Worm (Caenorhabditis elegans) whole organism, L3 larva: ENCODE results near the gene nsph-4.2.
"Not testable (repeated sequence)": the region's sequence is repeated elsewhere in the genome, so short reads cannot be mapped to it uniquely, and the experiment has no call there.

Experiments used
- R02D3.7 ChIP-seq: fragments of 150-350 bp; optimal IDR thresholded peaks from 2 replicates; lab custom pipeline; 2014; ENCODE audit warnings: missing biosample characterization, missing genetic modification characterization
- ZK546.5 ChIP-seq: sonication (generic microtip); optimal IDR thresholded peaks from 2 replicates; lab custom pipeline; 2017; ENCODE audit warnings: missing biosample characterization, missing genetic modification characterization
- ceh-16 ChIP-seq: sonication (generic microtip); optimal IDR thresholded peaks from 2 replicates; lab custom pipeline; 2017; ENCODE audit warnings: missing biosample characterization, missing genetic modification characterization
- ceh-28 ChIP-seq: fragments of 150-350 bp; optimal IDR thresholded peaks from 2 replicates; lab custom pipeline; 2014; ENCODE audit warnings: missing biosample characterization, missing genetic modification reagents, missing genetic modification characterization
- ceh-82 ChIP-seq: fragments of 150-350 bp; optimal IDR thresholded peaks from 2 replicates; lab custom pipeline; 2014; ENCODE audit warnings: missing biosample characterization, missing genetic modification characterization
- egl-5 ChIP-seq: fragments of 150-350 bp; optimal IDR thresholded peaks from 2 replicates; lab custom pipeline; 2017; ENCODE audit warnings: missing biosample characterization, missing genetic modification reagents, missing genetic modification characterization, inconsistent platforms
- elt-1 ChIP-seq: fragments of 150-350 bp; optimal IDR thresholded peaks from 2 replicates; lab custom pipeline; 2014; ENCODE audit warnings: missing biosample characterization, missing genetic modification characterization
- elt-3 ChIP-seq, 3 experiments: fragments of 150-350 bp in 1 of 3; sonication (generic microtip) in 2 of 3; optimal IDR thresholded peaks; 2 replicates in 2 of 3; 4 replicates in 1 of 3; lab custom pipeline; 2014 to 2017; ENCODE audit warnings: missing biosample characterization in 3 of 3, missing genetic modification characterization in 3 of 3
- eor-1 ChIP-seq, 2 experiments: fragments of 150-350 bp; optimal IDR thresholded peaks; 2 replicates each; lab custom pipeline; 2014 to 2018; ENCODE audit warnings: missing biosample characterization in 2 of 2, missing genetic modification characterization in 2 of 2
- fkh-10 ChIP-seq: sonication (generic microtip); optimal IDR thresholded peaks from 2 replicates; lab custom pipeline; 2017; ENCODE audit warnings: missing biosample characterization, missing genetic modification reagents, missing genetic modification characterization
- fos-1 ChIP-seq: fragments of 150-350 bp; optimal IDR thresholded peaks from 2 replicates; lab custom pipeline; 2014; ENCODE audit warnings: missing biosample characterization, missing genetic modification characterization
- hmg-11 ChIP-seq: sonication (generic microtip); optimal IDR thresholded peaks from 2 replicates; lab custom pipeline; 2016; ENCODE audit warnings: missing genetic modification characterization, missing compliant biosample characterization
- jun-1 ChIP-seq: fragments of 150-350 bp; optimal IDR thresholded peaks from 2 replicates; lab custom pipeline; 2014; ENCODE audit warnings: missing biosample characterization, missing genetic modification reagents, missing genetic modification characterization
- lin-15B ChIP-seq: fragments of 150-350 bp; optimal IDR thresholded peaks from 2 replicates; lab custom pipeline; 2014; ENCODE audit warnings: missing biosample characterization, missing genetic modification characterization
- lin-39 ChIP-seq: fragments of 150-350 bp; optimal IDR thresholded peaks from 2 replicates; lab custom pipeline; 2018; ENCODE audit warnings: missing biosample characterization, missing genetic modification reagents, missing genetic modification characterization
- lsy-12 ChIP-seq: sonication (generic microtip); optimal IDR thresholded peaks from 2 replicates; lab custom pipeline; 2016; ENCODE audit warnings: mild to moderate bottlenecking, missing genetic modification characterization, missing compliant biosample characterization
- nhr-23 ChIP-seq: fragments of 150-350 bp; optimal IDR thresholded peaks from 2 replicates; lab custom pipeline; 2014; ENCODE audit warnings: missing biosample characterization, missing genetic modification reagents, missing genetic modification characterization
- nhr-237 ChIP-seq: fragments of 150-350 bp; optimal IDR thresholded peaks from 2 replicates; lab custom pipeline; 2014; ENCODE audit warnings: missing biosample characterization, missing genetic modification characterization
- nhr-25 ChIP-seq: sonication (generic microtip); optimal IDR thresholded peaks from 2 replicates; lab custom pipeline; 2017; ENCODE audit warnings: missing biosample characterization, missing genetic modification characterization
- nhr-28 ChIP-seq: fragments of 150-350 bp; optimal IDR thresholded peaks from 2 replicates; lab custom pipeline; 2014; ENCODE audit warnings: missing biosample characterization, missing genetic modification characterization
- nhr-43 ChIP-seq: sonication (generic microtip); optimal IDR thresholded peaks from 2 replicates; lab custom pipeline; 2016; ENCODE audit warnings: mild to moderate bottlenecking, missing genetic modification characterization, missing compliant biosample characterization; ENCODE audit not compliant: poor library complexity, severe bottlenecking
- nhr-76 ChIP-seq: fragments of 150-350 bp; sonication (generic microtip); optimal IDR thresholded peaks from 5 replicates; lab custom pipeline; 2014; ENCODE audit warnings: missing biosample characterization, missing genetic modification characterization
- pha-4 ChIP-seq: fragments of 150-350 bp; optimal IDR thresholded peaks from 2 replicates; lab custom pipeline; 2014; ENCODE audit warnings: missing biosample characterization, missing genetic modification reagents, missing genetic modification characterization
- skn-1 ChIP-seq: fragments of 150-350 bp; optimal IDR thresholded peaks from 2 replicates; lab custom pipeline; 2014; ENCODE audit warnings: missing biosample characterization, missing genetic modification characterization
- zag-1 ChIP-seq: fragments of 150-350 bp; optimal IDR thresholded peaks from 2 replicates; lab custom pipeline; 2014; ENCODE audit warnings: missing biosample characterization, missing genetic modification characterization
- ztf-11 ChIP-seq: fragments of 150-350 bp; optimal IDR thresholded peaks from 2 replicates; lab custom pipeline; 2014; ENCODE audit warnings: missing biosample characterization, missing genetic modification characterization
- ztf-4 ChIP-seq: fragments of 150-350 bp; optimal IDR thresholded peaks from 2 replicates; lab custom pipeline; 2014; ENCODE audit warnings: missing biosample characterization, missing genetic modification characterization

nsph-4.2 gene

ce11 chrIV:5225277-5225822 is 6.8 kb downstream of the nsph-4.2 start, which contains the start of gene cylc-1:
Gene cylc-1, minus strand, starts transcription at chrIV:5225772.
- not testable (repeated sequence) for TF ChIP-seq nhr-25 (tag; lab: Kevin White, UChicago); ztf-4; nhr-76 (tag; lab: Kevin White, UChicago)

ce11 chrIV:5226552-5226951 is 8.0 kb downstream of the nsph-4.2 start, which contains the start of gene nsph-4.1:
Gene nsph-4.1, plus strand, starts transcription at chrIV:5226852.
- TF ChIP-seq nhr-28 (tag; lab: Kevin White, UChicago); eor-1 (tag; optimal IDR thresholded peaks at IDR 0.05; lab: Kevin White, UChicago); pha-4 (tag; lab: Kevin White, UChicago): not testable (repeated sequence)

- no peak for TF ChIP-seq elt-1 (tag; lab: Kevin White, UChicago)
- TF ChIP-seq ZK546.5 (tag; lab: Kevin White, UChicago), result no peak
- TF ChIP-seq zag-1 (tag; lab: Kevin White, UChicago), result no peak
- TF ChIP-seq R02D3.7, result no peak
- no peak for TF ChIP-seq elt-3 (tag; optimal IDR thresholded peaks at IDR 0.05; lab: Kevin White, UChicago)
- no peak for TF ChIP-seq nhr-23 (tag; lab: Kevin White, UChicago)
- no peak for TF ChIP-seq skn-1 (tag; lab: Kevin White, UChicago)
- no peak for TF ChIP-seq lsy-12 (tag; lab: Kevin White, UChicago)
- TF ChIP-seq ceh-82 (tag; lab: Kevin White, UChicago), result no peak
- no peak for TF ChIP-seq jun-1 (tag; lab: Kevin White, UChicago)
- TF ChIP-seq ztf-11, result no peak
- TF ChIP-seq lin-15B (tag; lab: Kevin White, UChicago), result no peak
These were observed 10.0 kb downstream of the nsph-4.2 start, which contains the start of gene thn-6 for ce11 chrIV:5228619-5229018. Gene thn-6, plus strand, starts transcription at chrIV:5228919.

DNA sequence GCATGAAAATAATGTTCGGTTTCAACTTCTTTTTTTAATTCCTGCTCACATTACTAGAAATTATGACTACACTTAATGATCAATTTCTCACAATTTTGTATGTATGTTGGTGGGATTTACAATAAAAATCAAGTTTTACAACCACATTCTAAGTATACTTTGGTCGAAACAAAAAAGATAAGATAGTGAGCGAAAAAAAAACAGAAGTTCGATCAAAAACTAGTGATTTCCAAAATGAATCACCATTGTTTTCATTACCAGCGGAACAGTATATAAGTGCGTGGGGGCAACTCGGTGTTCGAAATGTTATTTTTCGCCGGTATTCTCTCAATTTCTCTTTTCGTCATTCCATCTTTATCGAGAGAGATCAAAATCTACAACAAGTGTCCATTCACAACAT is 11.9 kb downstream of the nsph-4.2 start, which contains the start of gene thn-5:
Gene thn-5, plus strand, starts transcription at position 301 of the 400 bp plus-strand sequence.
- no peak for TF ChIP-seq ceh-28
- TF ChIP-seq hmg-11, result no peak

ce11 chrIV:5254678-5255077 is 36.1 kb downstream of the nsph-4.2 start, which contains the start of gene F36H12.10:
Gene F36H12.10, minus strand, starts transcription at chrIV:5254778.
- not testable (repeated sequence) for TF ChIP-seq ceh-16 (tag; lab: Kevin White, UChicago); jun-1 (tag; lab: Kevin White, UChicago); ztf-11
- TF ChIP-seq, all 47 proteins: peak for 0; not testable (repeated sequence) for 47

- TF ChIP-seq egl-5 (tag; lab: Kevin White, UChicago); fos-1; nhr-237 (tag; lab: Kevin White, UChicago): not testable (repeated sequence)
These were observed 38.1 kb downstream of the nsph-4.2 start, which contains the start of gene F36H12.9 for ce11 chrIV:5256731-5257130. Gene F36H12.9, plus strand, starts transcription at chrIV:5257031.

ce11 chrIV:5258385-5258784 is 39.8 kb downstream of the nsph-4.2 start, which contains the start of gene ttbk-2.1:
Gene ttbk-2.1, plus strand, starts transcription at chrIV:5258685.
- not testable (repeated sequence) for TF ChIP-seq jun-1, nhr-43, lin-39 (tag; lab: Kevin White, UChicago)

DNA sequence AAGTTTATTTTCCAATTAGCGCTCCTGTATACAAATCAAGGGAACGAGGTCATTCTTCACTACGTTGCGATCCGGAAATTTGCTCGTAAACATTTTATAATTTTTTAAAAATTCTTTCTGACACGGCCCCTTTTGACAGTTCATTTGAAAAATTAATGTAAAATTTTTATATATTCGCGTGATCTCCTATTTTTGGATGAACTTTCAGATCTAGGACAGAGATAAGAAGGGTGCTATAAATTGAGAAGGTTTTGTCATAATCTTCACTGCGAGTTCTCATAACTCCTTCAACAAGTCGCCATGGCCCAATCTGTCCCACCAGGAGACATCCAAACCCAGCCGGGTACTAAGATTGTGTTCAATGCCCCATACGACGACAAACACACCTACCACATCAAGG is 41.7 kb downstream of the nsph-4.2 start, which contains the start of gene msp-19:
Gene msp-19, plus strand, starts transcription at position 301 of the 400 bp plus-strand sequence.
- TF ChIP-seq fkh-10 (GFP tag; lab: Kevin White, UChicago); hmg-11; elt-3 (tag; optimal IDR thresholded peaks at IDR 0.05; lab: Kevin White, UChicago): not testable (repeated sequence)
